Fruit fly (Drosophila melanogaster): ENCODE results near the gene larp.

larp gene

dm6 chr3R:28330266-28331125, 5.7 kb downstream of the larp start (continued):
- TF ChIP-seq her (GFP tag; optimal IDR thresholded peaks at IDR 0.05) (peak; percentile 46), Lhr (GFP tag; optimal IDR thresholded peaks at IDR 0.05) (no peak), HmgZ (tag; optimal IDR thresholded peaks at IDR 0.05) (peak; percentile 21), HLHmδ (GFP tag; optimal IDR thresholded peaks at IDR 0.05) (no peak), CG9437 (GFP tag; optimal IDR thresholded peaks at IDR 0.05) (peak; percentile 99), CG6272 (GFP tag; IDR thresholded peaks at IDR 0.05) (no peak), CG13424 (tag; optimal IDR thresholded peaks at IDR 0.05) (no peak), fd3F (GFP tag; optimal IDR thresholded peaks at IDR 0.05) (no peak), CG6689 (GFP tag; IDR thresholded peaks at IDR 0.05) (no peak), CG17802 (tag; optimal IDR thresholded peaks at IDR 0.05) (no peak), bsh (GFP tag; optimal IDR thresholded peaks at IDR 0.05) (no peak), trem (tag; optimal IDR thresholded peaks at IDR 0.05) (peak; percentile 38), grau (tag; optimal IDR thresholded peaks at IDR 0.05) (peak; percentile 60), grn (GFP tag; optimal IDR thresholded peaks at IDR 0.05) (peak; percentile 17), Eip74EF (GFP tag; optimal IDR thresholded peaks at IDR 0.05) (peak in 1 of 2 experiments; percentile 42), oc (tag; optimal IDR thresholded peaks at IDR 0.05) (no peak), MBD-R2 (GFP tag; IDR thresholded peaks at IDR 0.05) (no peak; the same call in 1 of the 2 replicates), CG12942 (GFP tag; optimal IDR thresholded peaks at IDR 0.05) (no peak), CG18011 (GFP tag; optimal IDR thresholded peaks at IDR 0.05) (no peak), lilli (GFP tag; optimal IDR thresholded peaks at IDR 0.05) (no peak), az2 (GFP tag; optimal IDR thresholded peaks at IDR 0.05) (no peak), pzg (GFP tag; optimal IDR thresholded peaks at IDR 0.05) (peak; percentile 21), Opbp (GFP tag; IDR thresholded peaks at IDR 0.05; ENCODE audit: partially characterized antibody) (no peak), CG2889 (GFP tag; IDR thresholded peaks at IDR 0.05) (no peak), yki (optimal IDR thresholded peaks at IDR 0.05) (peak; percentile 43), CG4617 (GFP tag; optimal IDR thresholded peaks at IDR 0.05; ENCODE audit: borderline replicate concordance) (no peak), twi (tag; optimal IDR thresholded peaks at IDR 0.05) (no peak), nmo (GFP tag; optimal IDR thresholded peaks at IDR 0.05) (no peak), stwl (tag; optimal IDR thresholded peaks at IDR 0.05) (peak; percentile 25), otp (GFP tag; IDR thresholded peaks at IDR 0.05) (no peak), Taf1 (GFP tag; IDR thresholded peaks at IDR 0.05) (no peak), Awh (GFP tag; IDR thresholded peaks at IDR 0.05) (no peak), CG8281 (tag; optimal IDR thresholded peaks at IDR 0.05) (no peak), ind (GFP tag; optimal IDR thresholded peaks at IDR 0.05) (no peak), CkIIα-i1 (GFP tag; IDR thresholded peaks at IDR 0.05) (no peak), Ravus (GFP tag; IDR thresholded peaks at IDR 0.05) (no peak), CG1603 (tag; optimal IDR thresholded peaks at IDR 0.05) (no peak), sqz (GFP tag; optimal IDR thresholded peaks at IDR 0.05) (no peak), CG13775 (GFP tag; optimal IDR thresholded peaks at IDR 0.05) (no peak), CG15269 (tag; optimal IDR thresholded peaks at IDR 0.05) (no peak), CG14860 (GFP tag; IDR thresholded peaks at IDR 0.05; ENCODE audit: partially characterized antibody) (no peak), Asciz (GFP tag; optimal IDR thresholded peaks at IDR 0.05) (no peak), Rx (GFP tag; IDR thresholded peaks at IDR 0.05) (no peak), cwo (GFP tag; optimal IDR thresholded peaks at IDR 0.05) (peak; percentile 96), dysf (GFP tag; IDR thresholded peaks at IDR 0.05) (no peak), CG4730 (GFP tag; IDR thresholded peaks at IDR 0.05) (no peak), sim (GFP tag; IDR thresholded peaks at IDR 0.05) (no peak), hkb (optimal IDR thresholded peaks at IDR 0.05) (no peak), hkb (GFP tag; IDR thresholded peaks at IDR 0.05) (0 out of 2 replicates have a peak, but pooled peaks have one; percentile 17)

All from whole organism, embryonic.